Worm (Caenorhabditis elegans): ENCODE results near the gene vps-11.

Gene vps-11

ce11 chrII:10784780-10785463, 8.4 kb downstream of the vps-11 start, which contains the start of gene cdl-1:
Gene cdl-1, plus strand, starts transcription at chrII:10785452.
- no peak for TF ChIP-seq flt-1 (GFP tag; IDR thresholded peaks at IDR 0.05)

ce11 chrII:10784248-10784647, 9.0 kb downstream of the vps-11 start:
- no peak for TF ChIP-seq med-1 (GFP tag; optimal IDR thresholded peaks at IDR 0.05; ENCODE audit: insufficient read depth)
- no peak for TF ChIP-seq tab-1 (GFP tag; IDR thresholded peaks at IDR 0.05)
- 0 out of 2 replicates have a peak, but pooled peaks have one; percentile 19 for TF ChIP-seq flt-1 (GFP tag; IDR thresholded peaks at IDR 0.05)

DNA sequence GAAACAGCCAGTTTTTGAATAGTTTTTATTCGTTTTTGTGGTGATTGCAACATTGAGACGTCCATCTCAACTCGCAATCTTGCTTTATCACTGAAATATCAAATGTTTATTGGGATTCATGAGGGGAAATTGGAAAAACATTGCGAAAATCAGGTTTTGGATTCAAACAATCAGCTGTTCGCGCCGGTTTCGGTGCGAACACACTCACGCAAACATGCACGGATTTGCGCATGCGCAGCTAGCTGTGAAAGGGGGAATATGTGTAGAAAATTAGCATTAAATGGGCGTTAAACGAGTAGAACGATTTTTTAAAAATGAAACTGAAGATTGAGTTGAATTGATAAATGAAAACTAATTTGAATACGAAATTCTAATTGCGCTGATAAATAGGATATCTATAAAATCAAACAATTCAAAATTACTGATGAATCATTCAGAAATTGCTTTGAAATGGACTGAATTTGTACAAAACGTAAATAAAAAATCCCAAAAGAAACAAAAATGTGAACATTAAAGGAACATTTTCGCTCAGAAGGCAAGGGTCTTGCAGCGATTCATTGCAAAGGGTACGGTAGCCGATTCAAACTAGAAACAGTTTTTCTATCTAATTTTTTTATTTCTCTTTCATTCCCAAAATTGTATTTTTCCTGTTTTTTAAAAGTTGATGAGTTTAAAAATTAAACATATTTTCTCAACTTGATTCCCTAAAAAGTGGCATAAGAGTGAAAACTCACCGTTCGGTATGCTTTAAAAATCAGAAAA, 9.9 kb downstream of the vps-11 start, which contains the start of gene ect-2:
ect-2 (minus strand) TSS at position 762 of the 762 bp plus-strand sequence.
- TF ChIP-seq flt-1 (GFP tag; IDR thresholded peaks at IDR 0.05) (no peak), T22C8.4 (GFP tag; IDR thresholded peaks at IDR 0.05) (no peak), ztf-29 (GFP tag; IDR thresholded peaks at IDR 0.05) (no peak), med-1 (GFP tag; optimal IDR thresholded peaks at IDR 0.05; ENCODE audit: insufficient read depth) (no peak), klf-2 (GFP tag; conservative IDR thresholded peaks at IDR 0.05) (no peak), ztf-23 (GFP tag; IDR thresholded peaks at IDR 0.05) (no peak), tab-1 (GFP tag; IDR thresholded peaks at IDR 0.05) (no peak), ref-1 (GFP tag; conservative IDR thresholded peaks at IDR 0.05) (no peak), cog-1 (tag; optimal IDR thresholded peaks at IDR 0.05) (no peak)

DNA sequence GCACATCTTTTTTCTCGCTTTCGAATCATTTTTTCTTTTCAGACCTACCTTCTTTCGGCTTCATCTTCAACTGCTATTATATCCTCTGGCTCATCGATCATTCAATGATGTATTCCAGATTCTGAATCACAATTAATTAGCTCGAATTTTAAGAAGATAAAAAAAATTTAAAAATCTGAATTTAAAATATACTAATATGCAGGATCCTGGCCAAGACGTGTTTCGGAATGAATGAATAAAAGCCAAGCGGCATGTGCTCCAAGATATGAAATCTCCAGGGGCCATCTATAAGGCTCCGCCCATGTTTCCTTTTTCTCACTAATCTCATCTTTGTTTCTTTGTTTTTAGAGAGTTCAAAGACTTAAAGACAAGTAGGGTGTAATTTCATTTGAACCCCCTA, 15.3 kb downstream of the vps-11 start, which contains the start of gene mpz-1:
mpz-1 (minus strand) TSS at position 101 of the 400 bp plus-strand sequence.
- TF ChIP-seq T22C8.4 (GFP tag; IDR thresholded peaks at IDR 0.05) (no peak), ztf-23 (GFP tag; IDR thresholded peaks at IDR 0.05) (no peak), med-1 (GFP tag; optimal IDR thresholded peaks at IDR 0.05; ENCODE audit: insufficient read depth) (no peak), ref-1 (GFP tag; conservative IDR thresholded peaks at IDR 0.05) (no peak), cog-1 (tag; optimal IDR thresholded peaks at IDR 0.05) (no peak), klf-2 (GFP tag; conservative IDR thresholded peaks at IDR 0.05) (no peak), ztf-29 (GFP tag; IDR thresholded peaks at IDR 0.05) (no peak), flt-1 (GFP tag; IDR thresholded peaks at IDR 0.05) (no peak), tab-1 (GFP tag; IDR thresholded peaks at IDR 0.05) (no peak)

DNA sequence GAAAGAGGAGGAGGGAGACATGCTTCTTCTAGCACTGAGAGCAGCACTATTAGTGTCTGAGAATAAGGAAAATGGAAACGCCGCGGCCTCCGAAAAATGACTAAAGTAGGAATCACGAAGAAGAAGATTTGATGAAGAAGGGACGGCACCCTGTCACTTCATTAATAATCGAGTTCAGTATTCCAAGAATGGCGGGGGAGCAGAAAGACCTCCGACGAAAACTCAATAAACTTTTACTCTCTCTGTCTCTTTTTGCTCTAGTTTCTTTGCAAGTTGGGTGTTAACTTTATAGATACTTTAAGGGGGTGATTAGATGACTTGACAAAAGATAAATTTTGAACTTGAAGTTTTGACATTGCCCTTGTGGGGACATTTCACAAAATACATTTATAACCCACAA, 24.0 kb downstream of the vps-11 start:
- TF ChIP-seq T22C8.4 (GFP tag; IDR thresholded peaks at IDR 0.05), result no peak
- TF ChIP-seq ref-1 (GFP tag; conservative IDR thresholded peaks at IDR 0.05), result no peak
- TF ChIP-seq med-1 (GFP tag; optimal IDR thresholded peaks at IDR 0.05; ENCODE audit: insufficient read depth), result no peak
- no peak for TF ChIP-seq flt-1 (GFP tag; IDR thresholded peaks at IDR 0.05)
- no peak for TF ChIP-seq tab-1 (GFP tag; IDR thresholded peaks at IDR 0.05)
- TF ChIP-seq cog-1 (tag; optimal IDR thresholded peaks at IDR 0.05), result no peak
- TF ChIP-seq klf-2 (GFP tag; conservative IDR thresholded peaks at IDR 0.05), result no peak
- no peak for TF ChIP-seq ztf-29 (GFP tag; IDR thresholded peaks at IDR 0.05)
- no peak for TF ChIP-seq ztf-23 (GFP tag; IDR thresholded peaks at IDR 0.05)

- no peak for TF ChIP-seq flt-1 (GFP tag; IDR thresholded peaks at IDR 0.05)
- TF ChIP-seq ref-1 (GFP tag; conservative IDR thresholded peaks at IDR 0.05), result no peak
- TF ChIP-seq klf-2 (GFP tag; conservative IDR thresholded peaks at IDR 0.05), result no peak
- TF ChIP-seq T22C8.4 (GFP tag; IDR thresholded peaks at IDR 0.05), result no peak
- no peak for TF ChIP-seq ztf-23 (GFP tag; IDR thresholded peaks at IDR 0.05)
- no peak for TF ChIP-seq tab-1 (GFP tag; IDR thresholded peaks at IDR 0.05)
- TF ChIP-seq cog-1 (tag; optimal IDR thresholded peaks at IDR 0.05), result no peak
- TF ChIP-seq med-1 (GFP tag; optimal IDR thresholded peaks at IDR 0.05; ENCODE audit: insufficient read depth), result no peak
- TF ChIP-seq ztf-29 (GFP tag; IDR thresholded peaks at IDR 0.05), result no peak
Observed at ce11 chrII:10767977-10768376, 25.3 kb downstream of the vps-11 start.

- TF ChIP-seq flt-1 (GFP tag; IDR thresholded peaks at IDR 0.05), result no peak
- no peak for TF ChIP-seq T22C8.4 (GFP tag; IDR thresholded peaks at IDR 0.05)
- TF ChIP-seq med-1 (GFP tag; optimal IDR thresholded peaks at IDR 0.05; ENCODE audit: insufficient read depth), result no peak
- TF ChIP-seq ref-1 (GFP tag; conservative IDR thresholded peaks at IDR 0.05), result no peak
- no peak for TF ChIP-seq cog-1 (tag; optimal IDR thresholded peaks at IDR 0.05)
- TF ChIP-seq tab-1 (GFP tag; IDR thresholded peaks at IDR 0.05), result no peak
- no peak for TF ChIP-seq klf-2 (GFP tag; conservative IDR thresholded peaks at IDR 0.05)
- TF ChIP-seq ztf-23 (GFP tag; IDR thresholded peaks at IDR 0.05), result no peak
- no peak for TF ChIP-seq ztf-29 (GFP tag; IDR thresholded peaks at IDR 0.05)
Observed at ce11 chrII:10766773-10767172, 26.5 kb downstream of the vps-11 start.

DNA sequence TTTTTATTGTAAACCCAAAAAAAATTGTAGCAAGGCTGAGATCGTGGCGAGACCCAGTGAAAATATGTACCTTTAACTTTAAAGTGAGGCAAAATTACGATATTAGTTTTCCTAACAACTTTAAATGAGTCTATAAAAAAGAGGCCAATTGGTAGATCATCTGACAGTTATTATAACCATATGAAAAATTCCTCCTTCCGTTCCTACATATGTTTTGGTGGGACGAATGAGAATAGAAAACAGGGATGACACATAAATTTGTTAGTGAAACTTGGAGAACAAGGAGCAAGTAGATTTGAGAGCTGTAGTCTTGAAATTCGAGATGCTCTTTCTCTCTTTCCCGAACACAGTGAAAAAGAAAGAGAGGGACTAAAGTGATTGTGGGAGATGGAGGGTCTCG, 28.1 kb downstream of the vps-11 start:
- TF ChIP-seq klf-2 (GFP tag; conservative IDR thresholded peaks at IDR 0.05), result no peak
- no peak for TF ChIP-seq ztf-23 (GFP tag; IDR thresholded peaks at IDR 0.05)
- no peak for TF ChIP-seq ref-1 (GFP tag; conservative IDR thresholded peaks at IDR 0.05)
- TF ChIP-seq med-1 (GFP tag; optimal IDR thresholded peaks at IDR 0.05; ENCODE audit: insufficient read depth), result no peak
- TF ChIP-seq flt-1 (GFP tag; IDR thresholded peaks at IDR 0.05), result no peak
- no peak for TF ChIP-seq T22C8.4 (GFP tag; IDR thresholded peaks at IDR 0.05)
- no peak for TF ChIP-seq tab-1 (GFP tag; IDR thresholded peaks at IDR 0.05)
- TF ChIP-seq cog-1 (tag; optimal IDR thresholded peaks at IDR 0.05), result no peak
- TF ChIP-seq ztf-29 (GFP tag; IDR thresholded peaks at IDR 0.05), result no peak

DNA sequence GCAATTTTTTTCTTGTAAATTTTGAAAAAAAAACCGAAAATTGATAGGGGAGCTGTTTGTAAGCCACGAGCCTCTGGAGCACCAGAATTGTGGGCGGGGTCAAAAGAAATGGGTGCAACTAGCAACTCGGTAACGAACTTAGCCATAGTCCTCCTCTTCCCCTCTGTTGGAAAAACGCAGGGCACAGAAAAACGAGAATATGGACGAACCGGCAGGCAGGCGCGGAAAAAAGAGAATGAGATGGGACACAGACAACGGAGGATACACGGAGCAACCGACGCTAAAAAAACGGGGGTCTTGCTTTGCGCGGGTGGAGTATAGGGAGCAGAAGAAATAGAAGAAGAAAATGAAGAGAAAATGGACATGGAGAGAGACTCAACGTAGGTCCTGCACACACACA, 31.6 kb downstream of the vps-11 start:
- TF ChIP-seq klf-2 (GFP tag; conservative IDR thresholded peaks at IDR 0.05) (no peak), med-1 (GFP tag; optimal IDR thresholded peaks at IDR 0.05; ENCODE audit: insufficient read depth) (no peak), flt-1 (GFP tag; IDR thresholded peaks at IDR 0.05) (no peak), T22C8.4 (GFP tag; IDR thresholded peaks at IDR 0.05) (no peak)

ce11 chrII:10760801-10761200, 32.5 kb downstream of the vps-11 start:
- no peak for TF ChIP-seq med-1 (GFP tag; optimal IDR thresholded peaks at IDR 0.05; ENCODE audit: insufficient read depth)
- no peak for TF ChIP-seq flt-1 (GFP tag; IDR thresholded peaks at IDR 0.05)
- no peak for TF ChIP-seq tab-1 (GFP tag; IDR thresholded peaks at IDR 0.05)
- TF ChIP-seq cog-1 (tag; optimal IDR thresholded peaks at IDR 0.05), result no peak
- TF ChIP-seq ztf-23 (GFP tag; IDR thresholded peaks at IDR 0.05), result no peak
- TF ChIP-seq ztf-29 (GFP tag; IDR thresholded peaks at IDR 0.05), result no peak
- TF ChIP-seq ref-1 (GFP tag; conservative IDR thresholded peaks at IDR 0.05), result no peak
